Fruit fly (Drosophila melanogaster): ENCODE data around the gene Nepl5.

Gene Nepl5

DNA sequence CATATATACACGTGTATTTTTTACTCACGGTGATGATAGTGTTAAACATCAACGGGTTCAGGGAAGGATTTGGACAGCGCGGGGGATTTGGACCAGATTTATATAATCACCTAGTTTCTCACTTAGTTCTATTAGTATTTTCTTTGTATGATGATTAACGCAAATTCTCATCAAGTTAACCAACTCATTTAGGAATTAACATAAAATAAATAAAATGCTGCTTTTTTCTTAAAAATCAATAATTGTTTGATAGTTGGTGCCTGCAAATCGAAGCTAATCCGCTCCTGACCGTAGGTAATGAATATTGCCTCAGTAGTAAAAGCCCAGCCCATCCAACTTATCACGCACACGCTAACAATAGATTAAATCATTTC is 29.3 kb upstream of the Nepl5 start (continued):
- TF ChIP-seq CG7372 (GFP tag; IDR thresholded peaks at IDR 0.05) (peak; percentile 89), lab (GFP tag; optimal IDR thresholded peaks at IDR 0.05) (peak; percentile 93), Usf (GFP tag; optimal IDR thresholded peaks at IDR 0.05) (peak; percentile 81), CG8924 (tag; optimal IDR thresholded peaks at IDR 0.05) (peak; percentile 87), CG10654 (GFP tag; optimal IDR thresholded peaks at IDR 0.05) (peak; percentile 72), cg (GFP tag; optimal IDR thresholded peaks at IDR 0.05) (no peak), CG15073 (GFP tag; optimal IDR thresholded peaks at IDR 0.05) (peak; percentile 15), Lhr (GFP tag; optimal IDR thresholded peaks at IDR 0.05) (peak; percentile 18), CG14710 (tag; optimal IDR thresholded peaks at IDR 0.05) (peak; percentile 27), ap (GFP tag; IDR thresholded peaks at IDR 0.05) (peak; percentile 53), CG2199 (GFP tag; IDR thresholded peaks at IDR 0.05) (no peak), CoRest (tag; optimal IDR thresholded peaks at IDR 0.05) (peak; percentile 93), CG13123 (GFP tag; optimal IDR thresholded peaks at IDR 0.05) (peak; percentile 4), cwo (GFP tag; optimal IDR thresholded peaks at IDR 0.05) (peak; percentile 98), Hr3 (GFP tag; optimal IDR thresholded peaks at IDR 0.05) (peak; percentile 75), CHES-1-like (GFP tag; optimal IDR thresholded peaks at IDR 0.05) (peak; percentile 83), sens-2 (GFP tag; IDR thresholded peaks at IDR 0.05) (no peak), jigr1 (GFP tag; IDR thresholded peaks at IDR 0.05) (peak; percentile 79; the same call in 2 of the 3 replicates), bsh (GFP tag; optimal IDR thresholded peaks at IDR 0.05) (peak in 1 of 2 experiments; percentile 66), CG11247 (GFP tag; IDR thresholded peaks at IDR 0.05) (peak; percentile 81), psq (GFP tag; optimal IDR thresholded peaks at IDR 0.05) (no peak), CG10543 (GFP tag; optimal IDR thresholded peaks at IDR 0.05) (peak; percentile 90), Poxn (GFP tag; IDR thresholded peaks at IDR 0.05) (peak; percentile 69), CG1233 (GFP tag; optimal IDR thresholded peaks at IDR 0.05) (peak; percentile 82), Taf1 (GFP tag; IDR thresholded peaks at IDR 0.05) (peak; percentile 90), chif (GFP tag; optimal IDR thresholded peaks at IDR 0.05) (peak; percentile 73 to 78), CG1603 (tag; optimal IDR thresholded peaks at IDR 0.05) (peak; percentile 42), lmd (GFP tag; IDR thresholded peaks at IDR 0.05) (peak; percentile 90), bab2 (GFP tag; optimal IDR thresholded peaks at IDR 0.05) (peak; percentile 80), CG4707 (GFP tag; optimal IDR thresholded peaks at IDR 0.05) (no peak), wdn (GFP tag; IDR thresholded peaks at IDR 0.05) (peak; percentile 76), CG31388 (GFP tag; optimal IDR thresholded peaks at IDR 0.05) (peak; percentile 58), ase (GFP tag; IDR thresholded peaks at IDR 0.05) (peak; percentile 55; the same call in 2 of the 3 replicates), CG11398 (GFP tag; optimal IDR thresholded peaks at IDR 0.05) (no peak), maf-S (GFP tag; optimal IDR thresholded peaks at IDR 0.05) (peak; percentile 70), sima (GFP tag; optimal IDR thresholded peaks at IDR 0.05) (peak; percentile 45), Jarid2 (GFP tag; optimal IDR thresholded peaks at IDR 0.05) (peak; percentile 61), CG18619 (GFP tag; optimal IDR thresholded peaks at IDR 0.05) (peak; percentile 82), Ets97D (GFP tag; optimal IDR thresholded peaks at IDR 0.05) (peak; percentile 29), Dip2 (GFP tag; IDR thresholded peaks at IDR 0.05) (no peak), CG12299 (tag; optimal IDR thresholded peaks at IDR 0.05) (peak; percentile 87), exex (tag; optimal IDR thresholded peaks at IDR 0.05) (peak; percentile 84), zen2 (GFP tag; IDR thresholded peaks at IDR 0.05; ENCODE audit: partially characterized antibody) (no peak), slbo (GFP tag; IDR thresholded peaks at IDR 0.05) (peak; percentile 94), ind (GFP tag; optimal IDR thresholded peaks at IDR 0.05) (peak; percentile 85), CG15601 (tag; optimal IDR thresholded peaks at IDR 0.05) (peak; percentile 46), CG4854 (GFP tag; optimal IDR thresholded peaks at IDR 0.05) (peak; percentile 50), Pdp1 (GFP tag; optimal IDR thresholded peaks at IDR 0.05) (peak; percentile 85 to 94), CG6813 (GFP tag; optimal IDR thresholded peaks at IDR 0.05) (peak; percentile 69), CG10366 (GFP tag; IDR thresholded peaks at IDR 0.05) (peak; percentile 81), row (GFP tag; IDR thresholded peaks at IDR 0.05) (peak; percentile 96)

Data from whole organism, embryonic.